Worm (Caenorhabditis elegans): ENCODE results near the gene C35D10.17.

DNA sequence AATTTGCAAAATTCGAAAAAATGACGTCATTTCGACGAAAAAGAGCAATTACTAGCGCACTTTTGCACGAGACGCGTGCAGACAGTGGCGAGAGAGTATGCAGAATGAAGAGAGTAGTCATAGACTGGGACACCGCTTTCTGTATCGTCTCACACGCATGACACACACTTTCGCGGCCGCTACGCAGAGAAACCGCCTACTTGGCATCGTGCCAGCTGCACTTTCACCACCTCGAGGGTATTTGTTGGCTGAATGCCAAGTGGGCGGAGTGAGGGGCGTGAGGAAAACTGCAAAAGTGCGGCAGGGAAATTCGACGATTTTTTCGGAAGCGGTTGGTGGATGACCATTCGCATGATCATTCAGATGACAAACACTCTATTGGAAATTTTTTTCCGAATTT is 32.9 kb downstream of the C35D10.17 start:
- TF ChIP-seq jun-1 (tag; optimal IDR thresholded peaks at IDR 0.05) (peak; percentile 96), fos-1 (tag; optimal IDR thresholded peaks at IDR 0.05) (no peak), ama-1 (optimal IDR thresholded peaks at IDR 0.05) (peak; percentile 68), unc-130 (GFP tag; optimal IDR thresholded peaks at IDR 0.05) (peak; percentile 79)

Measured in whole organism, L4 larva.